Fruit fly (Drosophila melanogaster) whole organism, adult: ENCODE measurements around the gene Or67d.

Source experiments
- CG11617 ChIP-seq: fragments of 200-800 bp; sonication (Bioruptor generic); optimal IDR thresholded peaks from 2 replicates; lab custom pipeline; 2017; ENCODE audit warnings: mild to moderate bottlenecking, missing biosample characterization, missing genetic modification reagents, missing genetic modification characterization
- CG1620 ChIP-seq: fragments of 200-800 bp; sonication (Bioruptor generic); optimal IDR thresholded peaks from 2 replicates; lab custom pipeline; 2016; ENCODE audit warnings: missing biosample characterization, missing genetic modification characterization
- Clk ChIP-seq: fragments of 200-800 bp; sonication (Bioruptor generic); optimal IDR thresholded peaks from 2 replicates; lab custom pipeline; 2017; ENCODE audit warnings: missing biosample characterization, missing genetic modification characterization
- Crg-1 ChIP-seq: fragments of 200-800 bp; sonication (Bioruptor generic); optimal IDR thresholded peaks from 2 replicates; lab custom pipeline; 2016; ENCODE audit warnings: missing biosample characterization, missing genetic modification characterization
- Mnt ChIP-seq: fragments of 200-800 bp; sonication (Bioruptor generic); optimal IDR thresholded peaks from 2 replicates; lab custom pipeline; 2016; ENCODE audit warnings: missing biosample characterization, mild to moderate bottlenecking, missing genetic modification characterization
- cnc ChIP-seq, 2 experiments: fragments of >200 bp; optimal IDR thresholded peaks; 2 replicates each; lab custom pipeline; 2017
- kay ChIP-seq: fragments of 200-800 bp; sonication (Bioruptor generic); peaks from one replicate; lab custom pipeline; 2016; ENCODE audit warnings: missing biosample characterization, missing genetic modification characterization, borderline replicate concordance
- tj ChIP-seq: fragments of 200-800 bp; sonication (Bioruptor generic); optimal IDR thresholded peaks from 3 replicates; lab custom pipeline; 2017; ENCODE audit warnings: missing biosample characterization, mild to moderate bottlenecking, missing genetic modification characterization, moderate library complexity

DNA sequence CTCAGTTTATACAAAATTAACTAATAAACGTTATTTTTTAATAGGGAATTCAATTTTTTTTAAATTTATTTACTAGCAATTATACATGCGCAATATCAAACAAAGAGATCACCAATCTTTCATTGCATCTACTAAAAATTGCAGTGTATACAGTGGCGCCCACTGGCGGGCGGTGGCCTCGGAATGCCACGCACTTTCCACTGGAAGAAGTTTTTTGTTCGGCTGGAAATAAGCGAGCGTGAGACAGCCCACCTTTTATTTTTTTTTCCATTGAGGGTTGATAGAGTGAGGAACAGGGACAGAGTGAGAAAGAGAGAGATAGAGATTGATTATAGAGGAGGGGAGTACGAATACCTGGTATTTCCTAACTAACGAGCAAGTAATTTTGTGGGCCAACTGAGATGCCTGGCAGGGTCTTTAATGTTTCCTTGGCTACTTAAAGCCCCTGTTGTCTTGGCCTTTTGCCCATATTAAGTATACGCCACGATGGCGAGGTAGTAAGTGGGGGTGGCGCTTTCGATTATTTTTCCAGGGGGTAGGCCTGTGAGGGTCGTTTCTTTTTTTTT lies 1.3 kb upstream of the Or67d start:
- TF ChIP-seq cnc (optimal IDR thresholded peaks at IDR 0.05; lab: Kevin White, UChicago) (no peak), kay (GFP tag; lab: Kevin White, UChicago) (no peak), Crg-1 (GFP tag; lab: Kevin White, UChicago) (no peak), Clk (GFP tag; lab: Kevin White, UChicago) (no peak), tj (no peak), CG11617 (GFP tag; lab: Kevin White, UChicago) (no peak), CG1620 (GFP tag; lab: Kevin White, UChicago) (no peak), Mnt (no peak)
